Worm (Caenorhabditis elegans): Measurements from ENCODE around the gene chat-1.

DNA sequence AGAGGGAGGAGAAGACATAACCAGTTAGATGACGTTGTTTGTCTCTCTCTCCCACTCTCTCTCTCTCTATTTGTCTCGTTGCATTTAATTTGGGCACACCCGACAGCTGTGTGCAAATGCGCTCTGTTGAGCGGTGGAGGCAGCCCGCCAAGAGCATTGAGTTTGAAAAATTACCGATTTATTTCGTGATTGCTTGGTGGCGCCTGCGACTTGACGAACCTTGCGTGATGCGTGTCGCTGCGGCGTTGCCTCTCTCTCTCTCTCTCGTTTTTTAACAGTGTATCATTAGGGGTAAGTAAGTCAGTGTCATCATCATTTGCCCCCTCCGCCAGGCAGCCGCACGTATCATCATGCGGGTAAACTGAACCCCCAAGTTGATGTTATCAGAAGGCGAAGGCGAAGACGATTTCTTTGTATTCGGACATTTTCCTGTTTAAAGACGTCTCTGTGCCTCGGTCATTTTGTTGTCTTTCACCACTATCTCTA is 41.0 kb upstream of the chat-1 start:
- peak; percentile 24 for TF ChIP-seq him-1 (tag; optimal IDR thresholded peaks at IDR 0.05)
- TF ChIP-seq W03F9.2 (tag; optimal IDR thresholded peaks at IDR 0.05), result no peak
